Worm (Caenorhabditis elegans): ENCODE results near the gene sdz-24.

DNA sequence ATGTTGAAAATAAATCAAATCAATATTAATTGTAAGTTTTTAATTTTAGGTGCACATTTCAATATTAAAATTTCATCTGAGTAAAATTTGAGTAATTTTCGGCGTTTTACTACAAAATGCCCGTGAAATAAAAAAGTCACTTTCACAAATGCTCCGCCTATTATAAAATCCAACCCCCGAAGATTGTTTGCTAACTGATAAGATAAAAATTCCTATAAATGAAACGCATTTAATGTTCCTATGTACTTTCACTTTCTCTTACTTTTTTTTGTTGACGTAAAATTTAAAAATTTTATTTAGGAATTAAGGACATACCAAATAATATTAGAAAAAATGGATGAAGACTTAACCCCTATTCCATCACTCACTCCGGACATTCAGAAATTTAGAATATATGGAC is at the start of gene sdz-24:
- TF ChIP-seq snpc-4 (GFP tag; optimal IDR thresholded peaks at IDR 0.05) (no peak), snpc-4 (tag; optimal IDR thresholded peaks at IDR 0.05) (no peak), ekl-4 (GFP tag; IDR thresholded peaks at IDR 0.05) (no peak), ama-1 (optimal IDR thresholded peaks at IDR 0.05) (no peak), ama-1 (GFP tag; optimal IDR thresholded peaks at IDR 0.05) (no peak), him-1 (tag; optimal IDR thresholded peaks at IDR 0.05) (no peak), F39B2.1 (GFP tag; IDR thresholded peaks at IDR 0.05) (no peak), let-607 (tag; optimal IDR thresholded peaks at IDR 0.05) (no peak), C17E4.6 (GFP tag; IDR thresholded peaks at IDR 0.05) (no peak), rpc-1 (optimal IDR thresholded peaks at IDR 0.05) (no peak), rpc-1 (tag; optimal IDR thresholded peaks at IDR 0.05) (no peak), F52B5.7 (tag; optimal IDR thresholded peaks at IDR 0.05) (no peak), ceh-27 (GFP tag; optimal IDR thresholded peaks at IDR 0.05) (no peak), sptf-2 (GFP tag; optimal IDR thresholded peaks at IDR 0.05) (no peak), efl-1 (GFP tag; optimal IDR thresholded peaks at IDR 0.05) (no peak)

All from whole organism, young adult.